Worm (Caenorhabditis elegans) whole organism, L1 larva: Measurements from ENCODE around the gene rdy-2.

Source experiments
- alr-1 ChIP-seq: fragments of 200-800 bp; sonication (Bioruptor generic); optimal IDR thresholded peaks from 2 replicates; lab custom pipeline; 2018; ENCODE audit warnings: borderline replicate concordance, mild to moderate bottlenecking, missing genetic modification characterization, missing compliant biosample characterization
- elt-2 ChIP-seq: sonication (generic microtip); optimal IDR thresholded peaks from 2 replicates; lab custom pipeline; 2016; ENCODE audit warnings: missing genetic modification characterization, mild to moderate bottlenecking, inconsistent platforms, missing compliant biosample characterization, missing genetic modification reagents
- fos-1 ChIP-seq: fragments of 150-350 bp; optimal IDR thresholded peaks from 2 replicates; lab custom pipeline; 2014; ENCODE audit warnings: missing biosample characterization, missing genetic modification characterization
- ztf-11 ChIP-seq, 2 experiments: sonication (generic microtip); optimal IDR thresholded peaks; 2 replicates each; lab custom pipeline; 2016 to 2017; ENCODE audit warnings: missing genetic modification characterization in 2 of 2, missing biosample characterization in 1 of 2, missing compliant biosample characterization in 1 of 2

ce11 chrV:13649730-13650349, 49.1 kb upstream of the rdy-2 start, which contains the start of gene H37A05.4:
- TF ChIP-seq fos-1 (tag; lab: Kevin White, UChicago) (no peak), elt-2 (tag; lab: Kevin White, UChicago) (no peak), ztf-11 (tag; optimal IDR thresholded peaks at IDR 0.05; lab: Kevin White, UChicago) (no peak), alr-1 (tag; lab: Kevin White, UChicago) (no peak)
